Fruit fly (Drosophila melanogaster) whole organism, embryonic: ENCODE data around the gene CG46387.

Experiments
- Abd-B ChIP-seq: fragments of 200-800 bp; sonication (Bioruptor generic); optimal IDR thresholded peaks from 2 replicates; lab custom pipeline; 2018; ENCODE audit warnings: missing biosample characterization, mild to moderate bottlenecking, missing genetic modification characterization, moderate library complexity
- Atf3 ChIP-seq: fragments of 200-800 bp; sonication (Bioruptor generic); optimal IDR thresholded peaks from 3 replicates; lab custom pipeline; 2016; ENCODE audit warnings: missing biosample characterization, missing genetic modification characterization
- Awh ChIP-seq: fragments of 200-800 bp; sonication (Bioruptor generic); IDR thresholded peaks from 2 replicates; pipeline ENCODE4, ENCODE4 v1.3.6; 2022; ENCODE audit warnings: missing biosample characterization, missing genetic modification characterization
- CG11695 ChIP-seq: fragments of 200-800 bp; sonication (Bioruptor generic); IDR thresholded peaks from 3 replicates; pipeline ENCODE4 v1.3.6; 2022; ENCODE audit warnings: missing biosample characterization, missing genetic modification characterization
- CG12659 ChIP-seq: fragments of 200-800 bp; sonication (Bioruptor generic); optimal IDR thresholded peaks from 3 replicates; lab custom pipeline; 2017; ENCODE audit warnings: mild to moderate bottlenecking, missing biosample characterization, missing genetic modification reagents, missing genetic modification characterization
- CG13123 ChIP-seq: fragments of 200-800 bp; sonication (Bioruptor generic); optimal IDR thresholded peaks from 2 replicates; lab custom pipeline; 2016; ENCODE audit warnings: missing biosample characterization, missing genetic modification characterization
- CG14965 ChIP-seq: fragments of 200-800 bp; sonication (Bioruptor generic); optimal IDR thresholded peaks from 2 replicates; lab custom pipeline; 2016; ENCODE audit warnings: missing biosample characterization, missing genetic modification characterization, borderline replicate concordance
- CG17361 ChIP-seq: fragments of 200-800 bp; sonication (Bioruptor generic); IDR thresholded peaks from 3 replicates; pipeline ENCODE4 v1.3.6; 2022; ENCODE audit warnings: missing biosample characterization, missing genetic modification characterization
- CG2129 ChIP-seq: fragments of 200-800 bp; sonication (Bioruptor generic); IDR thresholded peaks from 2 replicates; pipeline ENCODE4 v1.3.6; 2022; ENCODE audit warnings: missing biosample characterization, missing genetic modification characterization; ENCODE audit not compliant: partially characterized antibody
- CG2199 ChIP-seq: fragments of 200-800 bp; sonication (Bioruptor generic); IDR thresholded peaks from 3 replicates; pipeline ENCODE4 v1.3.6; 2022; ENCODE audit warnings: missing biosample characterization, missing genetic modification characterization
- CG2202 ChIP-seq: fragments of 200-800 bp; sonication (Bioruptor generic); optimal IDR thresholded peaks from 2 replicates; lab custom pipeline; 2018; ENCODE audit warnings: missing biosample characterization, mild to moderate bottlenecking, missing genetic modification characterization
- CG2875 ChIP-seq: fragments of 200-800 bp; sonication (Bioruptor generic); optimal IDR thresholded peaks from 2 replicates; lab custom pipeline; 2017; ENCODE audit warnings: missing biosample characterization, mild to moderate bottlenecking, missing genetic modification characterization, missing genetic modification reagents
- CG2889 ChIP-seq: fragments of 200-800 bp; sonication (Bioruptor generic); IDR thresholded peaks from 3 replicates; pipeline ENCODE4 v1.3.6; 2022; ENCODE audit warnings: missing biosample characterization, missing genetic modification characterization
- CG31224 ChIP-seq: fragments of 200-800 bp; sonication (Bioruptor generic); IDR thresholded peaks from 2 replicates; pipeline ENCODE4 v1.3.6; 2022; ENCODE audit warnings: missing biosample characterization, missing genetic modification characterization
- CG4424 ChIP-seq: fragments of 200-800 bp; sonication (Bioruptor generic); optimal IDR thresholded peaks from 3 replicates; lab custom pipeline; 2016; ENCODE audit warnings: missing biosample characterization, missing genetic modification characterization
- CG7745 ChIP-seq: fragments of 200-800 bp; sonication (Bioruptor generic); optimal IDR thresholded peaks from 2 replicates; lab custom pipeline; 2018; ENCODE audit warnings: missing biosample characterization, mild to moderate bottlenecking, missing genetic modification characterization, moderate library complexity
- CG9727 ChIP-seq: fragments of 200-800 bp; sonication (Bioruptor generic); optimal IDR thresholded peaks from 3 replicates; lab custom pipeline; 2017; ENCODE audit warnings: missing biosample characterization, mild to moderate bottlenecking, missing genetic modification characterization
- E2f1 ChIP-seq: fragments of 200-800 bp; sonication (Bioruptor generic); IDR thresholded peaks from 2 replicates; pipeline ENCODE4 v1.3.6; 2022; ENCODE audit warnings: missing biosample characterization, missing genetic modification characterization
- Fer2 ChIP-seq: fragments of 200-800 bp; sonication (Bioruptor generic); optimal IDR thresholded peaks from 2 replicates; lab custom pipeline; 2018; ENCODE audit warnings: missing biosample characterization, mild to moderate bottlenecking, missing genetic modification characterization, moderate library complexity
- Hmr ChIP-seq: fragments of 200-800 bp; sonication (Bioruptor generic); optimal IDR thresholded peaks from 3 replicates; lab custom pipeline; 2017; ENCODE audit warnings: mild to moderate bottlenecking, missing biosample characterization, missing genetic modification reagents, missing genetic modification characterization
- Oli ChIP-seq: fragments of 200-800 bp; sonication (Bioruptor generic); optimal IDR thresholded peaks from 2 replicates; lab custom pipeline; 2018; ENCODE audit warnings: missing biosample characterization, mild to moderate bottlenecking, missing genetic modification characterization, moderate library complexity
- Poxn ChIP-seq: fragments of 200-800 bp; sonication (Bioruptor generic); IDR thresholded peaks from 2 replicates; pipeline ENCODE4 v1.3.6; 2022; ENCODE audit warnings: missing biosample characterization, missing genetic modification characterization
- Ravus ChIP-seq: fragments of 200-800 bp; sonication (Bioruptor generic); IDR thresholded peaks from 2 replicates; pipeline ENCODE4 v1.3.6; 2022; ENCODE audit warnings: missing biosample characterization, missing genetic modification characterization
- Rx ChIP-seq: fragments of 200-800 bp; sonication (Bioruptor generic); IDR thresholded peaks from 2 replicates; pipeline ENCODE4 v1.3.6; 2022; ENCODE audit warnings: missing biosample characterization, missing genetic modification characterization
- bab2 ChIP-seq: fragments of 200-800 bp; sonication (Bioruptor generic); optimal IDR thresholded peaks from 2 replicates; lab custom pipeline; 2016; ENCODE audit warnings: missing biosample characterization, missing genetic modification characterization
- bcd ChIP-seq: fragments of 200-800 bp; sonication (Bioruptor generic); optimal IDR thresholded peaks from 2 replicates; lab custom pipeline; 2017; ENCODE audit warnings: missing biosample characterization, mild to moderate bottlenecking, missing genetic modification characterization
- btn ChIP-seq: fragments of 200-800 bp; sonication (Bioruptor generic); optimal IDR thresholded peaks from 2 replicates; lab custom pipeline; 2016; ENCODE audit warnings: missing biosample characterization, missing genetic modification characterization
- caup ChIP-seq: fragments of 200-800 bp; sonication (Bioruptor generic); optimal IDR thresholded peaks from 3 replicates; lab custom pipeline; 2017; ENCODE audit warnings: missing biosample characterization, mild to moderate bottlenecking, missing genetic modification characterization, moderate library complexity; ENCODE audit not compliant: severe bottlenecking
- crc ChIP-seq: fragments of 200-800 bp; sonication (Bioruptor generic); optimal IDR thresholded peaks from 2 replicates; lab custom pipeline; 2016; ENCODE audit warnings: missing biosample characterization, missing genetic modification characterization
- dm ChIP-seq: fragments of 200-800 bp; sonication (Bioruptor generic); optimal IDR thresholded peaks from 3 replicates; lab custom pipeline; 2016; ENCODE audit warnings: missing biosample characterization, missing genetic modification characterization
- fd102C ChIP-seq: fragments of 200-800 bp; sonication (Bioruptor generic); optimal IDR thresholded peaks from 2 replicates; lab custom pipeline; 2018; ENCODE audit warnings: missing biosample characterization, mild to moderate bottlenecking, missing genetic modification characterization, moderate library complexity
- fd3F ChIP-seq: fragments of 200-800 bp; sonication (Bioruptor generic); optimal IDR thresholded peaks from 2 replicates; lab custom pipeline; 2018; ENCODE audit warnings: missing biosample characterization, mild to moderate bottlenecking, missing genetic modification characterization, moderate library complexity
- grau ChIP-seq: fragments of 200-800 bp; optimal IDR thresholded peaks from 3 replicates; lab custom pipeline; 2019; ENCODE audit warnings: missing biosample characterization, mild to moderate bottlenecking, missing genetic modification characterization, moderate library complexity
- gro ChIP-seq: fragments of 200-800 bp; sonication (Bioruptor generic); optimal IDR thresholded peaks from 2 replicates; lab custom pipeline; 2016; ENCODE audit warnings: missing biosample characterization, missing genetic modification characterization
- jigr1 ChIP-seq: fragments of 200-800 bp; sonication (Bioruptor generic); IDR thresholded peaks from 3 replicates; pipeline ENCODE4 v1.3.6; 2022; ENCODE audit warnings: missing biosample characterization, missing genetic modification characterization
- lilli ChIP-seq: fragments of 200-800 bp; sonication (Bioruptor generic); optimal IDR thresholded peaks from 3 replicates; lab custom pipeline; 2016; ENCODE audit warnings: missing biosample characterization, missing genetic modification characterization
- onecut ChIP-seq: fragments of 200-800 bp; sonication (Bioruptor generic); IDR thresholded peaks from 2 replicates; pipeline ENCODE4 v1.3.6; 2022; ENCODE audit warnings: missing biosample characterization, missing genetic modification characterization
- p53 ChIP-seq: fragments of 200-800 bp; sonication (Bioruptor generic); optimal IDR thresholded peaks from 2 replicates; lab custom pipeline; 2016; ENCODE audit warnings: missing biosample characterization, missing genetic modification characterization
- pan ChIP-seq, 4 experiments: fragments of >200 bp in 3 of 4; fragments of 200-800 bp in 1 of 4; sonication (Bioruptor generic) in 1 of 4; optimal IDR thresholded peaks in 3 of 4; IDR thresholded peaks in 1 of 4; 2 replicates each; pipeline versions ENCODE4 v1.3.6 to Lab custom; 2017 to 2022; ENCODE audit warnings: missing biosample characterization in 2 of 4, missing genetic modification characterization in 2 of 4, mixed read lengths in 1 of 4
- pho ChIP-seq: fragments of 200-800 bp; sonication (Bioruptor generic); optimal IDR thresholded peaks from 2 replicates; lab custom pipeline; 2016; ENCODE audit warnings: missing biosample characterization, missing genetic modification characterization
- pum ChIP-seq: fragments of 200-800 bp; sonication (Bioruptor generic); optimal IDR thresholded peaks from 2 replicates; lab custom pipeline; 2016; ENCODE audit warnings: missing biosample characterization, missing genetic modification characterization
- pzg ChIP-seq: fragments of 200-800 bp; sonication (Bioruptor generic); optimal IDR thresholded peaks from 3 replicates; lab custom pipeline; 2018; ENCODE audit warnings: missing biosample characterization, mild to moderate bottlenecking, missing genetic modification characterization, moderate library complexity
- schlank ChIP-seq: fragments of 200-800 bp; sonication (Bioruptor generic); optimal IDR thresholded peaks from 2 replicates; lab custom pipeline; 2018; ENCODE audit warnings: missing biosample characterization, mild to moderate bottlenecking, missing genetic modification characterization
- sima ChIP-seq: fragments of 200-800 bp; sonication (Bioruptor generic); optimal IDR thresholded peaks from 2 replicates; lab custom pipeline; 2016; ENCODE audit warnings: missing biosample characterization, missing genetic modification characterization
- ssp ChIP-seq: fragments of 200-800 bp; sonication (Bioruptor generic); IDR thresholded peaks from 2 replicates; pipeline ENCODE4 v1.3.6; 2022; ENCODE audit warnings: missing biosample characterization, missing genetic modification characterization
- tin ChIP-seq: fragments of 200-800 bp; sonication (Bioruptor generic); optimal IDR thresholded peaks from 3 replicates; lab custom pipeline; 2016; ENCODE audit warnings: missing biosample characterization, missing genetic modification characterization
- twi ChIP-seq: fragments of 200-800 bp; optimal IDR thresholded peaks from 2 replicates; lab custom pipeline; 2019; ENCODE audit warnings: missing biosample characterization, mild to moderate bottlenecking, missing genetic modification characterization, moderate library complexity
- unpg ChIP-seq: fragments of 200-800 bp; sonication (Bioruptor generic); optimal IDR thresholded peaks from 3 replicates; lab custom pipeline; 2018; ENCODE audit warnings: missing biosample characterization, mild to moderate bottlenecking, missing genetic modification characterization, moderate library complexity

The CG46387 gene

dm6 chr3L:9897164-9897783, 1.2 kb upstream of the CG46387 start (continued):
- TF ChIP-seq pho (GFP tag; lab: Kevin White, UChicago): no peak
- TF ChIP-seq CG2199 (GFP tag; lab: Robert Waterston, UW): no peak
- no peak for TF ChIP-seq Abd-B
- peak; percentile 10 for TF ChIP-seq unpg (GFP tag; lab: Kevin White, UChicago)
- no peak for TF ChIP-seq jigr1
- TF ChIP-seq onecut (GFP tag; lab: Robert Waterston, UW): no peak
- no peak for TF ChIP-seq lilli
- no peak for TF ChIP-seq twi (tag; lab: Kevin White, UChicago)
- no peak for TF ChIP-seq Fer2 (tag; lab: Kevin White, UChicago)
- no peak for TF ChIP-seq Oli (tag; lab: Kevin White, UChicago)
- TF ChIP-seq Awh (GFP tag; lab: Robert Waterston, UW): no peak
- TF ChIP-seq CG2202 (tag; lab: Kevin White, UChicago): no peak
- TF ChIP-seq pan (optimal IDR thresholded peaks at IDR 0.05; lab: Kevin White, UChicago): no peak
- no peak for TF ChIP-seq pan (GFP tag; optimal IDR thresholded peaks at IDR 0.05 in 1 of 2, IDR thresholded peaks at IDR 0.05 in 1 of 2)
- TF ChIP-seq CG2875 (GFP tag; lab: Kevin White, UChicago): no peak
- no peak for TF ChIP-seq bcd

- TF ChIP-seq CG31224 (GFP tag; lab: Robert Waterston, UW) (no peak), fd102C (no peak), CG9727 (GFP tag; lab: Kevin White, UChicago) (no peak), ssp (GFP tag; lab: Robert Waterston, UW) (no peak), Fer2 (tag; lab: Kevin White, UChicago) (no peak), dm (GFP tag; lab: Kevin White, UChicago) (peak; percentile 24), Hmr (GFP tag; lab: Kevin White, UChicago) (peak; percentile 21), E2f1 (0 out of 2 replicates have a peak, but pooled peaks have one; percentile 6), CG14965 (GFP tag; lab: Kevin White, UChicago) (no peak), Rx (0 out of 2 replicates have a peak, but pooled peaks have one; percentile 11), CG11695 (GFP tag; lab: Robert Waterston, UW) (0 out of 3 replicates have a peak, but pooled peaks have one; percentile 25), grau (peak; percentile 25), p53 (GFP tag; lab: Kevin White, UChicago) (no peak), bab2 (GFP tag; lab: Kevin White, UChicago) (peak; percentile 18), tin (peak; percentile 43), gro (GFP tag; lab: Kevin White, UChicago) (peak; percentile 30), Abd-B (peak; percentile 68), btn (no peak), CG4424 (GFP tag; lab: Kevin White, UChicago) (peak; percentile 22), CG7745 (tag; lab: Kevin White, UChicago) (no peak), caup (GFP tag; lab: Kevin White, UChicago) (peak; percentile 56), CG12659 (peak; percentile 49), pum (GFP tag; lab: Kevin White, UChicago) (no peak), sima (GFP tag; lab: Kevin White, UChicago) (no peak), Poxn (no peak), crc (GFP tag; lab: Kevin White, UChicago) (peak; percentile 21), CG17361 (no peak), pzg (GFP tag; lab: Kevin White, UChicago) (peak; percentile 64), CG13123 (GFP tag; lab: Kevin White, UChicago) (no peak), Ravus (GFP tag; lab: Robert Waterston, UW) (no peak), fd3F (GFP tag; lab: Kevin White, UChicago) (no peak), CG2889 (GFP tag; lab: Robert Waterston, UW) (no peak), schlank (tag; lab: Kevin White, UChicago) (no peak), Atf3 (GFP tag; lab: Kevin White, UChicago) (peak; percentile 13), CG2129 (GFP tag; lab: Robert Waterston, UW) (no peak)
These were observed 727 bp downstream of the CG46387 start, which contains the start of gene nudE for dm6 chr3L:9899046-9899659. TSS of gene nudE (plus strand) at chr3L:9899241.
